Worm (Caenorhabditis elegans) whole organism, young adult: ENCODE results near the gene arl-8.

ENCODE experiments used
- F57C9.4 ChIP-seq: sonication (generic microtip); optimal IDR thresholded peaks from 2 replicates; lab custom pipeline; 2017; ENCODE audit warnings: mild to moderate bottlenecking, missing genetic modification characterization, missing compliant biosample characterization
- snpc-4 ChIP-seq, 5 experiments: fragments of 150-350 bp in 1 of 5; sonication (generic microtip) in 4 of 5; optimal IDR thresholded peaks; 2 replicates each; lab custom pipeline; 2014 to 2018; ENCODE audit warnings: missing genetic modification characterization in 5 of 5, missing biosample characterization in 3 of 5, antibody characterized with exemption in 2 of 5, mild to moderate bottlenecking in 2 of 5, missing compliant biosample characterization in 2 of 5, missing genotype in 2 of 5, moderate library complexity in 2 of 5, missing genetic modification reagents in 1 of 5
- tbp1 ChIP-seq: fragments of 200-800 bp; sonication (Bioruptor generic); optimal IDR thresholded peaks from 2 replicates; lab custom pipeline; 2018; ENCODE audit warnings: mild to moderate bottlenecking, missing genetic modification characterization, missing compliant biosample characterization

DNA sequence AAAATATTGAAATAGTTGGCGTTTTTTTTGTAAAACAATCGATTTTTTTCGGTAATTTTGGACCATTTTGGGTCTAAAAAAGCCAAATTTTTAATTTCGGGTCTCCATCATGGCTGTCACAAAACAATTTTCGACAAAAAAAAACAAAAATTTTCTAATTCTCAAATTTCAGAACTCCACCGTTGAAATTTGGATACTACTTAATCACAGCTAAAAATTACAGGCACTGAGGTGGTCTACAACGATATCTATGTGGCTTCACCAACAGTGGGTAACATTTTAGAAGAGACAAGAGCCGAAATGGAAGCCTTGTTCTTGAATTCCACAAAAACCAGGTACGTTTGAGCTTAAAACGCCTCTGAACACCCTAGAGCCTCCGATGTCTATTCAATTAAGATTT is 4.4 kb downstream of the arl-8 start, which contains the start of gene Y57G11C.1142:
- TF ChIP-seq snpc-4 (GFP tag; optimal IDR thresholded peaks at IDR 0.05; lab: Kevin White, UChicago) (no peak), snpc-4 (tag; optimal IDR thresholded peaks at IDR 0.05; lab: Kevin White, UChicago) (no peak), F57C9.4 (tag; lab: Kevin White, UChicago) (no peak), tbp1 (GFP tag; lab: Kevin White, UChicago) (no peak)
